Worm (Caenorhabditis elegans): Measurements from ENCODE around the gene imb-2.

DNA sequence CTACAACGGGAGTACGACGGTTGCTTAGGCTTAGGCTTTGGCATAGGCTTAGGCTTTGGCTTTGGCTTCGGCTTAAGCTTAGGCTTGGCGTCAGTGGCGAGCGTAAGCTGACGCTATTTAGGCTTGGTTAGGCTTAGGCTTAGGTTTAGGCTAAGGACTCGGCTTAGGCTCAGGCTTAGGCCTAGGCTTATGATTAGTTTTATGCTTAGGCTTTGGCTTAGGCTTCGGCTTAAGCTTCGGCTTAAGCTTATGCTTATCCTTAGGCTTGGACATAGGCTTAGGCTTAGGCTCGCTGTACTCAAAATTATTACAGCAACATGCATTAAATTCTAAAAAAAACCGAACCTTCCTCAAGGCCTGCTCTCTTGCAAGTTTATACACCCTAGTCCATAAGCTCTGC is 9.1 kb downstream of the imb-2 start:
- no peak for TF ChIP-seq tbx-2 (tag; optimal IDR thresholded peaks at IDR 0.05)
- TF ChIP-seq odd-2 (tag; optimal IDR thresholded peaks at IDR 0.05): no peak
- no peak for TF ChIP-seq fax-1 (tag; optimal IDR thresholded peaks at IDR 0.05)
- no peak for TF ChIP-seq fkh-10 (GFP tag; optimal IDR thresholded peaks at IDR 0.05)
- no peak for TF ChIP-seq nhr-11 (tag; optimal IDR thresholded peaks at IDR 0.05)
- TF ChIP-seq fkh-6 (tag; optimal IDR thresholded peaks at IDR 0.05): no peak
- no peak for TF ChIP-seq dmd-4 (tag; optimal IDR thresholded peaks at IDR 0.05; ENCODE audit: borderline replicate concordance)
- no peak for TF ChIP-seq nfya-1 (tag; optimal IDR thresholded peaks at IDR 0.05)
- no peak for TF ChIP-seq syd-9 (tag; optimal IDR thresholded peaks at IDR 0.05)
- no peak for TF ChIP-seq pha-4 (tag; optimal IDR thresholded peaks at IDR 0.05)
- TF ChIP-seq ahr-1 (tag; optimal IDR thresholded peaks at IDR 0.05): no peak
